2 worm cellular contexts compared by ENCODE assay signal in the genomic region with DNA sequence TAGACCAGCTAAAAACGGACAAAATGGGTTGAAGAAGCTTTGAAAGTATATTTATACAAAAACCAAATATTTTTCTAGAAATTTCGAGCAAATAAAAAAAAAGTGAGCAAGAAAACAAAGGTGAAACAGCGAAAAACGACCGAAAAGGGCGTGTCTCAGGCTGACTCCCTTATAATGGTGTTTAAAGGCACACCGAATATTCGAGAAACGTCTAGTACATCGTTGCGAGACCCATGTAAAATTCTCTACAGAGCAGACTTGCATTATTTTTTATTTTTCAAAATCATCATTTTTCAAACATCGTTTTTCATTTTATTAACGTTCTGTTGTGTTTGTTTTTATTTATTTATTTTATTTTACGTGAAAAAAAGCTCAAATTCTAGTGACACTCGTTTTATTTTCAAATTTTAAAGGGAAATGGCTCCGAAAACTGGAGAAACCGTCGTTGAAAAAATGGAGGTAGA.
A peak's percentile ranks its signal among the peaks of the same experiment; 100 is the strongest.
TF ChIP-seq lines count a peak whose summit lies in the region.

TSS of gene rpn-3 (plus strand) at position 414 of the 464 bp plus-strand sequence.

TF ChIP-seq in whole organism, L1 larva, 84 proteins besides CTCF, POLR2A, EP300 and RAD21 (continued from another document):
- no peak for TF ChIP-seq alr-1 (tag; optimal IDR thresholded peaks at IDR 0.05; lab: Kevin White, UChicago; ENCODE audit: borderline replicate concordance)
- peak in 1 of 2 experiments; percentile 85 for TF ChIP-seq mdl-1 (tag; optimal IDR thresholded peaks at IDR 0.05; lab: Kevin White, UChicago)
- TF ChIP-seq irx-1 (tag; optimal IDR thresholded peaks at IDR 0.05; lab: Kevin White, UChicago): peak; percentile 92
- peak; percentile 77 for TF ChIP-seq pag-3 (tag; optimal IDR thresholded peaks at IDR 0.05; lab: Kevin White, UChicago; ENCODE audit: borderline replicate concordance, insufficient read depth)
- TF ChIP-seq ceh-88 (GFP tag; IDR thresholded peaks at IDR 0.05; lab: Robert Waterston, UW): peak; percentile 90
- TF ChIP-seq nhr-20 (tag; optimal IDR thresholded peaks at IDR 0.05; lab: Kevin White, UChicago): peak; percentile 98
- TF ChIP-seq unc-62 (GFP tag; optimal IDR thresholded peaks at IDR 0.05; lab: Kevin White, UChicago): no peak
- peak; percentile 91 for TF ChIP-seq grh-1 (GFP tag; IDR thresholded peaks at IDR 0.05; lab: Robert Waterston, UW)
- peak in 1 of 2 experiments; percentile 90 for TF ChIP-seq ztf-11 (tag; optimal IDR thresholded peaks at IDR 0.05; lab: Kevin White, UChicago)
- TF ChIP-seq lir-3 (tag; optimal IDR thresholded peaks at IDR 0.05; lab: Kevin White, UChicago; ENCODE audit: poor library complexity): peak; percentile 82
- peak; percentile 93 for TF ChIP-seq jun-1 (tag; optimal IDR thresholded peaks at IDR 0.05; lab: Kevin White, UChicago)
- TF ChIP-seq F16B12.6 (tag; optimal IDR thresholded peaks at IDR 0.05; lab: Kevin White, UChicago): peak; percentile 23
- TF ChIP-seq ztf-4 (tag; optimal IDR thresholded peaks at IDR 0.05; lab: Kevin White, UChicago): peak; percentile 98
- TF ChIP-seq zip-4 (GFP tag; optimal IDR thresholded peaks at IDR 0.05; lab: Kevin White, UChicago): peak; percentile 89
- no peak for TF ChIP-seq ceh-63 (GFP tag; optimal IDR thresholded peaks at IDR 0.05; lab: Kevin White, UChicago)
- peak; percentile 43 for TF ChIP-seq vab-15 (tag; optimal IDR thresholded peaks at IDR 0.05; lab: Kevin White, UChicago)
- peak; percentile 90 for TF ChIP-seq C04F5.9 (tag; optimal IDR thresholded peaks at IDR 0.05; lab: Kevin White, UChicago)
- TF ChIP-seq egl-27 (tag; optimal IDR thresholded peaks at IDR 0.05; lab: Kevin White, UChicago): peak in 1 of 2 experiments; percentile 30
- TF ChIP-seq tbx-2 (tag; optimal IDR thresholded peaks at IDR 0.05; lab: Kevin White, UChicago): peak; percentile 96
- TF ChIP-seq unc-86 (tag; optimal IDR thresholded peaks at IDR 0.05; lab: Kevin White, UChicago): peak; percentile 95
- TF ChIP-seq aha-1 (tag; optimal IDR thresholded peaks at IDR 0.05; lab: Kevin White, UChicago): peak; percentile 71
- TF ChIP-seq nhr-237 (tag; optimal IDR thresholded peaks at IDR 0.05; lab: Kevin White, UChicago): peak; percentile 97
- TF ChIP-seq unc-30 (tag; optimal IDR thresholded peaks at IDR 0.05; lab: Kevin White, UChicago): no peak
- TF ChIP-seq efl-1 (optimal IDR thresholded peaks at IDR 0.05; lab: Kevin White, UChicago): peak; percentile 93 to 95
- TF ChIP-seq efl-1 (GFP tag; optimal IDR thresholded peaks at IDR 0.05 in 1 of 2; lab: Kevin White, UChicago): peak; percentile 87 to 98
- peak; percentile 64 for TF ChIP-seq fkh-4 (tag; optimal IDR thresholded peaks at IDR 0.05; lab: Kevin White, UChicago; ENCODE audit: borderline replicate concordance)
- peak; percentile 98 for TF ChIP-seq unc-130 (tag; optimal IDR thresholded peaks at IDR 0.05; lab: Kevin White, UChicago)

TF ChIP-seq in whole organism, young adult, 124 proteins besides CTCF, POLR2A, EP300 and RAD21 (continued from another document):
- TF ChIP-seq B0035.1 (tag; optimal IDR thresholded peaks at IDR 0.05; lab: Kevin White, UChicago) (peak; percentile 64), him-1 (tag; optimal IDR thresholded peaks at IDR 0.05; lab: Kevin White, UChicago) (no peak), F55B11.4 (tag; optimal IDR thresholded peaks at IDR 0.05; lab: Kevin White, UChicago; ENCODE audit: borderline replicate concordance, insufficient read depth) (no peak), nhr-90 (tag; optimal IDR thresholded peaks at IDR 0.05; lab: Kevin White, UChicago) (no peak)
